Worm (Caenorhabditis elegans) whole organism, early embryonic: ENCODE data around the gene C55C3.4.

Experiments used
- B0310.2 ChIP-seq: sonication (generic microtip); optimal IDR thresholded peaks from 2 replicates; lab custom pipeline; 2016; ENCODE audit warnings: mild to moderate bottlenecking, missing genetic modification characterization, missing compliant biosample characterization
- F13C5.2 ChIP-seq: sonication (generic microtip); optimal IDR thresholded peaks from 2 replicates; lab custom pipeline; 2017; ENCODE audit warnings: mild to moderate bottlenecking, missing genetic modification characterization, inconsistent platforms, missing compliant biosample characterization
- aly-1 ChIP-seq: sonication (generic microtip); optimal IDR thresholded peaks from 2 replicates; lab custom pipeline; 2016; ENCODE audit warnings: missing genetic modification characterization, missing compliant biosample characterization
- ama-1 ChIP-seq: fragments of 150-350 bp; optimal IDR thresholded peaks from 2 replicates; lab custom pipeline; 2014
- ceh-13 ChIP-seq: fragments of 200-800 bp; sonication (Bioruptor generic); optimal IDR thresholded peaks from 2 replicates; lab custom pipeline; 2018; ENCODE audit warnings: mild to moderate bottlenecking, missing genetic modification characterization, missing compliant biosample characterization
- ceh-36 ChIP-seq: sonication (generic microtip); optimal IDR thresholded peaks from 2 replicates; lab custom pipeline; 2016; ENCODE audit warnings: missing genetic modification characterization, inconsistent platforms, missing compliant biosample characterization
- ets-7 ChIP-seq: sonication (generic microtip); optimal IDR thresholded peaks from 2 replicates; lab custom pipeline; 2016; ENCODE audit warnings: missing genotype, missing genetic modification characterization, missing compliant biosample characterization
- flt-1 ChIP-seq: fragments of 200-800 bp; sonication (Bioruptor generic); IDR thresholded peaks from 2 replicates; pipeline ENCODE4 v1.3.6; 2022; ENCODE audit warnings: missing genetic modification characterization, missing compliant biosample characterization
- hmbx-1 ChIP-seq: sonication (generic microtip); optimal IDR thresholded peaks from 2 replicates; lab custom pipeline; 2016; ENCODE audit warnings: mild to moderate bottlenecking, missing genetic modification characterization, missing compliant biosample characterization
- hmg-4 ChIP-seq: fragments of 200-800 bp; sonication (Bioruptor generic); optimal IDR thresholded peaks from 2 replicates; lab custom pipeline; 2018; ENCODE audit warnings: mild to moderate bottlenecking, missing genetic modification characterization, missing compliant biosample characterization
- hnd-1 ChIP-seq: sonication (generic microtip); optimal IDR thresholded peaks from 2 replicates; lab custom pipeline; 2016; ENCODE audit warnings: missing genetic modification characterization, missing compliant biosample characterization
- pes-1 ChIP-seq: fragments of 200-800 bp; sonication (Bioruptor generic); IDR thresholded peaks from 2 replicates; pipeline ENCODE4 v1.3.6; 2022; ENCODE audit warnings: missing genetic modification reagents, missing genetic modification characterization, missing compliant biosample characterization
- scrt-1 ChIP-seq: fragments of 200-800 bp; sonication (Bioruptor generic); IDR thresholded peaks from 2 replicates; pipeline ENCODE4 v1.3.6; 2022; ENCODE audit warnings: missing genetic modification characterization, missing compliant biosample characterization
- sea-1 ChIP-seq: fragments of 200-800 bp; sonication (Bioruptor generic); conservative IDR thresholded peaks from 2 replicates; pipeline ENCODE4 v1.3.6; 2022; ENCODE audit warnings: missing genetic modification characterization, missing compliant biosample characterization
- tbx-11 ChIP-seq: fragments of 200-800 bp; sonication (Bioruptor generic); IDR thresholded peaks from 2 replicates; pipeline ENCODE4 v1.3.6; 2022; ENCODE audit warnings: missing genetic modification characterization, missing compliant biosample characterization
- tbx-37 ChIP-seq: fragments of 200-800 bp; sonication (Bioruptor generic); conservative IDR thresholded peaks from 2 replicates; pipeline ENCODE4 v1.3.6; 2022; ENCODE audit warnings: missing genetic modification reagents, missing genetic modification characterization, missing compliant biosample characterization
- tra-4 ChIP-seq: sonication (generic microtip); optimal IDR thresholded peaks from 2 replicates; lab custom pipeline; 2017; ENCODE audit warnings: missing genetic modification characterization, missing compliant biosample characterization

Gene C55C3.4

ce11 chrIV:5664375-5665004 is 13.5 kb downstream of the C55C3.4 start, which contains the start of gene bec-1:
Gene bec-1, minus strand, starts transcription at chrIV:5664425.
- no peak for TF ChIP-seq flt-1 (GFP tag; lab: Robert Waterston, UW)
- no peak for TF ChIP-seq scrt-1
- TF ChIP-seq ceh-13 (GFP tag; lab: Kevin White, UChicago), result no peak
- no peak for TF ChIP-seq ets-7

- TF ChIP-seq hmg-4 (GFP tag; lab: Kevin White, UChicago) (no peak), B0310.2 (tag; lab: Kevin White, UChicago) (no peak), tbx-37 (no peak), tra-4 (tag; lab: Kevin White, UChicago) (no peak), tbx-11 (no peak), ets-7 (no peak), aly-1 (no peak), hnd-1 (tag; lab: Kevin White, UChicago) (no peak), sea-1 (GFP tag; lab: Robert Waterston, UW) (no peak)
Observed at ce11 chrIV:5662886-5663285, 15.1 kb downstream of the C55C3.4 start.

- no peak for TF ChIP-seq hmg-4 (GFP tag; lab: Kevin White, UChicago)
- no peak for TF ChIP-seq tra-4 (tag; lab: Kevin White, UChicago)
Observed at ce11 chrIV:5662073-5662472, 15.9 kb downstream of the C55C3.4 start.

- TF ChIP-seq scrt-1 (no peak), hnd-1 (tag; lab: Kevin White, UChicago) (no peak), ceh-36 (tag; lab: Kevin White, UChicago) (no peak), B0310.2 (tag; lab: Kevin White, UChicago) (no peak), tbx-11 (no peak), ets-7 (no peak), tbx-37 (no peak), tra-4 (tag; lab: Kevin White, UChicago) (no peak), F13C5.2 (tag; lab: Kevin White, UChicago) (no peak), sea-1 (GFP tag; lab: Robert Waterston, UW) (no peak), hmbx-1 (no peak), ama-1 (no peak), ceh-13 (GFP tag; lab: Kevin White, UChicago) (no peak), pes-1 (GFP tag; lab: Robert Waterston, UW) (no peak), hmg-4 (GFP tag; lab: Kevin White, UChicago) (no peak), flt-1 (GFP tag; lab: Robert Waterston, UW) (no peak; the same call in 1 of the 2 replicates), aly-1 (no peak)
Observed at ce11 chrIV:5660239-5660638, 17.7 kb downstream of the C55C3.4 start, which contains the start of gene skn-1. Gene skn-1, minus strand, starts transcription at chrIV:5660384.

ce11 chrIV:5659461-5659860 is 18.5 kb downstream of the C55C3.4 start:
- TF ChIP-seq tbx-11 (no peak), ceh-36 (tag; lab: Kevin White, UChicago) (no peak), hnd-1 (tag; lab: Kevin White, UChicago) (no peak), F13C5.2 (tag; lab: Kevin White, UChicago) (no peak), sea-1 (GFP tag; lab: Robert Waterston, UW) (no peak), pes-1 (GFP tag; lab: Robert Waterston, UW) (no peak), scrt-1 (no peak), B0310.2 (tag; lab: Kevin White, UChicago) (no peak), ceh-13 (GFP tag; lab: Kevin White, UChicago) (no peak), flt-1 (GFP tag; lab: Robert Waterston, UW) (no peak), tbx-37 (no peak), hmbx-1 (no peak), ets-7 (no peak), hmg-4 (GFP tag; lab: Kevin White, UChicago) (no peak), ama-1 (no peak), tra-4 (tag; lab: Kevin White, UChicago) (no peak)

ce11 chrIV:5658897-5659296 is 19.0 kb downstream of the C55C3.4 start:
- TF ChIP-seq hnd-1 (tag; lab: Kevin White, UChicago) (no peak), hmbx-1 (no peak)

ce11 chrIV:5658225-5658624 is 19.7 kb downstream of the C55C3.4 start:
- TF ChIP-seq tra-4 (tag; lab: Kevin White, UChicago), result no peak
- no peak for TF ChIP-seq aly-1
- TF ChIP-seq pes-1 (GFP tag; lab: Robert Waterston, UW), result no peak
- no peak for TF ChIP-seq F13C5.2 (tag; lab: Kevin White, UChicago)
- no peak for TF ChIP-seq hmbx-1
- TF ChIP-seq B0310.2 (tag; lab: Kevin White, UChicago), result no peak
- TF ChIP-seq flt-1 (GFP tag; lab: Robert Waterston, UW), result no peak
- no peak for TF ChIP-seq ama-1
- TF ChIP-seq hnd-1 (tag; lab: Kevin White, UChicago), result no peak
- TF ChIP-seq ceh-13 (GFP tag; lab: Kevin White, UChicago), result no peak
- no peak for TF ChIP-seq hmg-4 (GFP tag; lab: Kevin White, UChicago)
- no peak for TF ChIP-seq ceh-36 (tag; lab: Kevin White, UChicago)
- TF ChIP-seq tbx-37, result no peak

ce11 chrIV:5657126-5657666 is 20.7 kb downstream of the C55C3.4 start:
- TF ChIP-seq scrt-1 (no peak), ets-7 (no peak), pes-1 (GFP tag; lab: Robert Waterston, UW) (no peak), B0310.2 (tag; lab: Kevin White, UChicago) (no peak), tbx-11 (no peak), hmg-4 (GFP tag; lab: Kevin White, UChicago) (no peak), tra-4 (tag; lab: Kevin White, UChicago) (no peak), tbx-37 (no peak), hnd-1 (tag; lab: Kevin White, UChicago) (no peak)
